Worm (Caenorhabditis elegans): ENCODE results near the gene fbxb-98.

- no peak for TF ChIP-seq skn-1 (tag; optimal IDR thresholded peaks at IDR 0.05)
- TF ChIP-seq alr-1 (tag; optimal IDR thresholded peaks at IDR 0.05): no peak
- TF ChIP-seq snpc-4 (tag; optimal IDR thresholded peaks at IDR 0.05): no peak
- no peak for TF ChIP-seq nhr-12 (tag; optimal IDR thresholded peaks at IDR 0.05)
These were observed 3.4 kb downstream of the fbxb-98 start, which contains the start of gene math-15 for ce11 chrII:1865683-1866431.
